Worm (Caenorhabditis elegans) whole organism, L4 larva: ENCODE data around the gene acr-20.

Experiments
- Y5F2A.4 ChIP-seq: fragments of 200-800 bp; sonication (Bioruptor generic); optimal IDR thresholded peaks from 2 replicates; lab custom pipeline; 2018; ENCODE audit warnings: mild to moderate bottlenecking, missing genetic modification characterization, missing compliant biosample characterization
- ZK546.5 ChIP-seq, 2 experiments: sonication (generic microtip); optimal IDR thresholded peaks; 2 replicates each; lab custom pipeline; 2017; ENCODE audit warnings: missing biosample characterization in 2 of 2, missing genetic modification characterization in 2 of 2
- ama-1 ChIP-seq: fragments of 150-350 bp; optimal IDR thresholded peaks from 2 replicates; lab custom pipeline; 2014; ENCODE audit warnings: inconsistent platforms, mixed read lengths
- egl-27 ChIP-seq: sonication (generic microtip); optimal IDR thresholded peaks from 3 replicates; lab custom pipeline; 2017; ENCODE audit warnings: missing biosample characterization, missing genetic modification reagents, missing genetic modification characterization
- jun-1 ChIP-seq: fragments of 150-350 bp; optimal IDR thresholded peaks from 2 replicates; lab custom pipeline; 2014; ENCODE audit warnings: missing biosample characterization, missing genetic modification reagents, missing genetic modification characterization
- lin-15B ChIP-seq: fragments of 150-350 bp; sonication (generic microtip); optimal IDR thresholded peaks from 3 replicates; lab custom pipeline; 2014; ENCODE audit warnings: missing biosample characterization, missing genetic modification characterization
- mdl-1 ChIP-seq, 2 experiments: fragments of 150-350 bp in 1 of 2; sonication (generic microtip) in 1 of 2; optimal IDR thresholded peaks; 2 replicates each; lab custom pipeline; 2014 to 2017; ENCODE audit warnings: missing biosample characterization in 2 of 2, missing genetic modification characterization in 2 of 2
- mep-1 ChIP-seq: fragments of 150-350 bp; sonication (generic microtip); optimal IDR thresholded peaks from 3 replicates; lab custom pipeline; 2014; ENCODE audit warnings: missing biosample characterization, missing genetic modification characterization
- nhr-41 ChIP-seq: fragments of 200-800 bp; sonication (Bioruptor generic); IDR thresholded peaks from 2 replicates; pipeline ENCODE4 v1.3.6; 2022; ENCODE audit warnings: missing genetic modification reagents, missing genetic modification characterization, missing compliant biosample characterization
- nhr-77 ChIP-seq: fragments of 150-350 bp; optimal IDR thresholded peaks from 2 replicates; lab custom pipeline; 2014; ENCODE audit warnings: missing biosample characterization, missing genetic modification characterization
- snpc-4 ChIP-seq: fragments of 150-350 bp; optimal IDR thresholded peaks from 2 replicates; lab custom pipeline; 2014; ENCODE audit warnings: missing biosample characterization, missing genetic modification characterization

- TF ChIP-seq mep-1 (tag; lab: Kevin White, UChicago) (peak; percentile 91), jun-1 (tag; lab: Kevin White, UChicago) (peak; percentile 52), ama-1 (lab: Kevin White, UChicago) (peak; percentile 39), snpc-4 (no peak), egl-27 (no peak), nhr-77 (tag; lab: Kevin White, UChicago) (peak; percentile 99), Y5F2A.4 (GFP tag; lab: Kevin White, UChicago) (no peak), mdl-1 (tag; optimal IDR thresholded peaks at IDR 0.05; lab: Kevin White, UChicago) (peak; percentile 79 to 96), nhr-41 (GFP tag; lab: Robert Waterston, UW) (no peak), lin-15B (peak; percentile 51), ZK546.5 (tag; optimal IDR thresholded peaks at IDR 0.05; lab: Kevin White, UChicago) (no peak)
Observed at ce11 chrII:14399595-14399994, 21.9 kb upstream of the acr-20 start.
